Fruit fly (Drosophila melanogaster) whole organism, embryonic: ENCODE data around the gene Mur2B.

Source experiments
- CG10366 ChIP-seq: fragments of 200-800 bp; sonication (Bioruptor generic); IDR thresholded peaks from 2 replicates; pipeline ENCODE4 v1.3.6; 2022; ENCODE audit warnings: missing biosample characterization, missing genetic modification characterization
- CG10979 ChIP-seq: fragments of 200-800 bp; sonication (Bioruptor generic); optimal IDR thresholded peaks from 2 replicates; lab custom pipeline; 2018; ENCODE audit warnings: missing biosample characterization, mild to moderate bottlenecking, missing genetic modification characterization, moderate library complexity
- CG12236 ChIP-seq: fragments of 200-800 bp; sonication (Bioruptor generic); optimal IDR thresholded peaks from 2 replicates; lab custom pipeline; 2016; ENCODE audit warnings: missing biosample characterization, missing genetic modification characterization
- CG14050 ChIP-seq: fragments of 200-800 bp; sonication (Bioruptor generic); IDR thresholded peaks from 3 replicates; pipeline ENCODE4 v1.3.6; 2022; ENCODE audit warnings: missing biosample characterization, missing genetic modification characterization
- CG14965 ChIP-seq: fragments of 200-800 bp; sonication (Bioruptor generic); optimal IDR thresholded peaks from 2 replicates; lab custom pipeline; 2016; ENCODE audit warnings: missing biosample characterization, missing genetic modification characterization, borderline replicate concordance
- CG1603 ChIP-seq: fragments of 200-800 bp; sonication (Bioruptor generic); optimal IDR thresholded peaks from 2 replicates; lab custom pipeline; 2019; ENCODE audit warnings: missing biosample characterization, mild to moderate bottlenecking, missing genetic modification characterization, moderate library complexity
- CG1832 ChIP-seq: fragments of 200-800 bp; sonication (Bioruptor generic); optimal IDR thresholded peaks from 2 replicates; lab custom pipeline; 2017; ENCODE audit warnings: missing biosample characterization, mild to moderate bottlenecking, missing genetic modification characterization, inconsistent platforms
- CG2202 ChIP-seq: fragments of 200-800 bp; sonication (Bioruptor generic); optimal IDR thresholded peaks from 2 replicates; lab custom pipeline; 2018; ENCODE audit warnings: missing biosample characterization, mild to moderate bottlenecking, missing genetic modification characterization
- CG31224 ChIP-seq: fragments of 200-800 bp; sonication (Bioruptor generic); IDR thresholded peaks from 2 replicates; pipeline ENCODE4 v1.3.6; 2022; ENCODE audit warnings: missing biosample characterization, missing genetic modification characterization
- CG32532 ChIP-seq: fragments of 200-800 bp; sonication (Bioruptor generic); IDR thresholded peaks from 2 replicates; pipeline ENCODE4 v1.3.6; 2022; ENCODE audit warnings: missing biosample characterization, missing genetic modification characterization
- CG33213 ChIP-seq: fragments of 200-800 bp; sonication (Bioruptor generic); optimal IDR thresholded peaks from 3 replicates; lab custom pipeline; 2016; ENCODE audit warnings: missing biosample characterization, missing genetic modification characterization
- CG4707 ChIP-seq: fragments of 200-800 bp; sonication (Bioruptor generic); optimal IDR thresholded peaks from 2 replicates; lab custom pipeline; 2018; ENCODE audit warnings: missing biosample characterization, mild to moderate bottlenecking, missing genetic modification characterization, moderate library complexity
- CG7556 ChIP-seq: fragments of 200-800 bp; sonication (Bioruptor generic); optimal IDR thresholded peaks from 2 replicates; lab custom pipeline; 2017; ENCODE audit warnings: missing biosample characterization, mild to moderate bottlenecking, missing genetic modification characterization
- CG7928 ChIP-seq: fragments of 200-800 bp; sonication (Bioruptor generic); optimal IDR thresholded peaks from 2 replicates; lab custom pipeline; 2017; ENCODE audit warnings: missing biosample characterization, mild to moderate bottlenecking, missing genetic modification characterization
- CG8290 ChIP-seq, 3 experiments: fragments of 200-800 bp; sonication (Bioruptor generic); optimal IDR thresholded peaks; 2 replicates each; lab custom pipeline; 2016 to 2019; ENCODE audit warnings: missing biosample characterization in 3 of 3, missing genetic modification characterization in 3 of 3, mild to moderate bottlenecking in 2 of 3, moderate library complexity in 1 of 3
- CG8765 ChIP-seq: fragments of 200-800 bp; sonication (Bioruptor generic); IDR thresholded peaks from 2 replicates; pipeline ENCODE4 v1.3.6; 2022; ENCODE audit warnings: missing biosample characterization, missing genetic modification characterization
- CTCF ChIP-seq: fragments of 200-800 bp; sonication (Bioruptor generic); optimal IDR thresholded peaks from 2 replicates; lab custom pipeline; 2017; ENCODE audit warnings: missing biosample characterization, mild to moderate bottlenecking, missing genetic modification characterization, moderate library complexity
- Deaf1 ChIP-seq: fragments of 200-800 bp; optimal IDR thresholded peaks from 3 replicates; lab custom pipeline; 2019; ENCODE audit warnings: missing biosample characterization, mild to moderate bottlenecking, missing genetic modification characterization, moderate library complexity
- Dip2 ChIP-seq: fragments of 200-800 bp; sonication (Bioruptor generic); IDR thresholded peaks from 2 replicates; pipeline ENCODE4 v1.3.6; 2022; ENCODE audit warnings: missing biosample characterization, missing genetic modification characterization
- Ets65A ChIP-seq: fragments of 200-800 bp; sonication (Bioruptor generic); peaks from one replicate; lab custom pipeline; 2016; ENCODE audit warnings: missing biosample characterization, missing genetic modification characterization
- HHEX ChIP-seq: fragments of 200-800 bp; sonication (Bioruptor generic); optimal IDR thresholded peaks from 3 replicates; lab custom pipeline; 2017; ENCODE audit warnings: missing biosample characterization, mild to moderate bottlenecking, missing genetic modification characterization, missing genetic modification reagents
- Hr39 ChIP-seq: fragments of >200 bp; optimal IDR thresholded peaks from 2 replicates; lab custom pipeline; 2017
- Lhr ChIP-seq: fragments of 200-800 bp; sonication (Bioruptor generic); optimal IDR thresholded peaks from 3 replicates; lab custom pipeline; 2017; ENCODE audit warnings: mild to moderate bottlenecking, missing biosample characterization, missing genetic modification reagents, missing genetic modification characterization
- Max ChIP-seq: fragments of 200-800 bp; sonication (Bioruptor generic); optimal IDR thresholded peaks from 2 replicates; lab custom pipeline; 2016; ENCODE audit warnings: missing biosample characterization, mild to moderate bottlenecking, missing genetic modification characterization
- Myb ChIP-seq: fragments of 200-800 bp; sonication (Bioruptor generic); optimal IDR thresholded peaks from 2 replicates; lab custom pipeline; 2016; ENCODE audit warnings: missing biosample characterization, missing genetic modification characterization
- Neu2 ChIP-seq: fragments of 200-800 bp; sonication (Bioruptor generic); optimal IDR thresholded peaks from 3 replicates; lab custom pipeline; 2016; ENCODE audit warnings: missing biosample characterization, missing genetic modification characterization, borderline replicate concordance
- Nf-YB ChIP-seq: fragments of 200-800 bp; sonication (Bioruptor generic); optimal IDR thresholded peaks from 3 replicates; lab custom pipeline; 2019; ENCODE audit warnings: missing biosample characterization, mild to moderate bottlenecking, missing genetic modification characterization, moderate library complexity
- Nf-YC ChIP-seq: fragments of 200-800 bp; optimal IDR thresholded peaks from 3 replicates; lab custom pipeline; 2019; ENCODE audit warnings: missing biosample characterization, mild to moderate bottlenecking, missing genetic modification characterization, moderate library complexity
- Spps ChIP-seq: fragments of 200-800 bp; sonication (Bioruptor generic); optimal IDR thresholded peaks from 2 replicates; lab custom pipeline; 2018; ENCODE audit warnings: missing biosample characterization, mild to moderate bottlenecking, missing genetic modification characterization
- crol ChIP-seq: fragments of 200-800 bp; sonication (Bioruptor generic); IDR thresholded peaks from 2 replicates; pipeline ENCODE4 v1.3.6; 2022; ENCODE audit warnings: missing biosample characterization, missing genetic modification characterization
- danr ChIP-seq: fragments of 200-800 bp; sonication (Bioruptor generic); IDR thresholded peaks from 2 replicates; pipeline ENCODE4 v1.3.6; 2022; ENCODE audit warnings: missing biosample characterization, missing genetic modification characterization
- dpn ChIP-seq, 2 experiments: fragments of 200-800 bp; sonication (Bioruptor generic); optimal IDR thresholded peaks; 3 replicates each; lab custom pipeline; 2016; ENCODE audit warnings: missing biosample characterization in 2 of 2, missing genetic modification characterization in 2 of 2
- fd96Cb ChIP-seq: fragments of 200-800 bp; sonication (Bioruptor generic); optimal IDR thresholded peaks from 2 replicates; lab custom pipeline; 2018; ENCODE audit warnings: missing biosample characterization, mild to moderate bottlenecking, missing genetic modification characterization, moderate library complexity
- gsb-n ChIP-seq: fragments of 200-800 bp; sonication (Bioruptor generic); optimal IDR thresholded peaks from 3 replicates; lab custom pipeline; 2018; ENCODE audit warnings: missing biosample characterization, mild to moderate bottlenecking, missing genetic modification characterization
- hth ChIP-seq: fragments of >200 bp; optimal IDR thresholded peaks from 2 replicates; lab custom pipeline; 2017; ENCODE audit warnings: inconsistent platforms
- ind ChIP-seq: fragments of 200-800 bp; sonication (Bioruptor generic); optimal IDR thresholded peaks from 3 replicates; lab custom pipeline; 2016; ENCODE audit warnings: missing biosample characterization, missing genetic modification characterization
- lmd ChIP-seq: fragments of 200-800 bp; sonication (Bioruptor generic); IDR thresholded peaks from 2 replicates; pipeline ENCODE4 v1.3.6; 2022; ENCODE audit warnings: missing biosample characterization, missing genetic modification characterization
- luna ChIP-seq: fragments of 200-800 bp; sonication (Bioruptor generic); optimal IDR thresholded peaks from 2 replicates; lab custom pipeline; 2016; ENCODE audit warnings: missing biosample characterization, missing genetic modification characterization
- pb ChIP-seq: fragments of 200-800 bp; sonication (Bioruptor generic); optimal IDR thresholded peaks from 3 replicates; lab custom pipeline; 2016; ENCODE audit warnings: missing biosample characterization, missing genetic modification characterization
- pzg ChIP-seq: fragments of 200-800 bp; sonication (Bioruptor generic); optimal IDR thresholded peaks from 3 replicates; lab custom pipeline; 2018; ENCODE audit warnings: missing biosample characterization, mild to moderate bottlenecking, missing genetic modification characterization, moderate library complexity
- seq ChIP-seq: fragments of 200-800 bp; sonication (Bioruptor generic); IDR thresholded peaks from 2 replicates; pipeline ENCODE4 v1.3.6; 2022; ENCODE audit warnings: missing biosample characterization, missing genetic modification characterization
- trem ChIP-seq: fragments of 200-800 bp; optimal IDR thresholded peaks from 3 replicates; lab custom pipeline; 2019; ENCODE audit warnings: missing biosample characterization, mild to moderate bottlenecking, missing genetic modification characterization, moderate library complexity
- ttk ChIP-seq: fragments of 200-800 bp; sonication (Bioruptor generic); IDR thresholded peaks from 2 replicates; pipeline ENCODE4 v2.1.2; 2022; ENCODE audit warnings: missing biosample characterization, missing genetic modification characterization
- twi ChIP-seq: fragments of 200-800 bp; optimal IDR thresholded peaks from 2 replicates; lab custom pipeline; 2019; ENCODE audit warnings: missing biosample characterization, mild to moderate bottlenecking, missing genetic modification characterization, moderate library complexity
- wek ChIP-seq: fragments of 200-800 bp; sonication (Bioruptor generic); optimal IDR thresholded peaks from 3 replicates; lab custom pipeline; 2018; ENCODE audit warnings: missing biosample characterization, mild to moderate bottlenecking, missing genetic modification characterization, moderate library complexity
- zen2 ChIP-seq: fragments of 200-800 bp; sonication (Bioruptor generic); IDR thresholded peaks from 3 replicates; pipeline ENCODE4 v1.3.6; 2022; ENCODE audit warnings: missing biosample characterization, missing genetic modification characterization; ENCODE audit not compliant: partially characterized antibody
- zfh2 ChIP-seq: fragments of 200-800 bp; sonication (Bioruptor generic); optimal IDR thresholded peaks from 2 replicates; lab custom pipeline; 2016; ENCODE audit warnings: missing biosample characterization, missing genetic modification characterization

The Mur2B gene

DNA sequence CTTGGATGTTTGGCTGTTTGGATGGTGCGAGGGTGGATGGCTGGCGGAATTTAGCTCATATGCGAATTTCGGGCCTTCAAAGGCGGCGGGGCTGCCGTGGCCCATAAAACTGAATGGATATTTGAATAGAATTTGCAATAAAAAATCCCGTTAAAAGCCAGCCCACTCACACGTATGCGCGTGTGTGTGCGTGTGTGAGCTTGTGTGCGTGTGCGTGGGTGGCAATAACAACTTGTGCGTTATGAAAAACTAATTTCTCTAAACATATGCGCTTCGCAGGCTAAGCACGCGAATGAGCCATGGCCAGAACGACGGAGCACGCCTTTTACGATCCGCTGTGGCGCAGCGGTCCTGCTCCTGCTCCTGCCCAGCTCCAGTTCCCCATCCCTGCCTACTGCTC lies 129.9 kb downstream of the Mur2B start:
- TF ChIP-seq seq (GFP tag; lab: Robert Waterston, UW) (no peak), zfh2 (no peak), lmd (GFP tag; lab: Robert Waterston, UW) (no peak), CG1603 (tag; lab: Kevin White, UChicago) (no peak), CG14965 (no peak), twi (tag; lab: Kevin White, UChicago) (no peak), CG7556 (no peak), wek (no peak), Nf-YC (tag; lab: Kevin White, UChicago) (no peak), Hr39 (peak; percentile 91), gsb-n (tag; lab: Kevin White, UChicago) (no peak), Ets65A (GFP tag; lab: Kevin White, UChicago) (peak; percentile 37), hth (lab: Kevin White, UChicago) (no peak)
- TF ChIP-seq, all 482 proteins: peak for 2

DNA sequence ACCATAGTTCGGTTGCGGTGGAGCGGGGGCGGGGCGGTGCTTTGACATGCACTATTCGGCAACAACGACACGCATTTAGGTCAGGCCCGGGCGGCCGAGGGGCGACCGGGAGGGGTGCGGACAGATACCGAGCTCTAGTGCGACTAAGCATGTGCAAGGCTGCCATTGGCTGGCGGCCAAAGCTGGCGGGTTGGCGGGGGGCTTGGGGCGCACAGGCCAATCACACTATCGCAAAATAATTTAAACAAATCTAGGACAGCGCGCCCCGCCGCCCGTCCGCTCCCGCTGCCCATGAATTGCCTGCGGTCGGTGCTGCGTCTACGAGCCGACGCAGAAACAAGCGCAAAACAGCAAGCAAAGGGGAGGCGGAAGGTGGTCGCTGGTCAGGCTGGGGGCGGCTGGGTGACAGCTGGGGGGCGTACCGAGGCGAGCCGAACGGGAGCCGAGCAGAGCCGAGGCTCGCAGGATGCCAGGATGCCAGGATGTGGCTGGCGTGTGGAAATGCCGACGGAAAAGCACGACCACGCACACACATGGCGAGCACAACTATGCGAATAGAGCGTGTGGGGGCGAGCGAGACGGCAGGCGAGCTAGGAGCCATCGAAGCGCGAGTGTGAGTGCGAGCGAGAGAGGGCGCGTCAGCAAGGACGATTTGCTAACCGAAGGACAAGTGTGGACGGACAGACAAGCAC lies 133.2 kb downstream of the Mur2B start:
- TF ChIP-seq Deaf1 (tag; lab: Kevin White, UChicago) (peak; percentile 94), Neu2 (no peak), luna (GFP tag; lab: Kevin White, UChicago) (no peak), crol (GFP tag; lab: Robert Waterston, UW) (peak; percentile 67), pb (GFP tag; lab: Kevin White, UChicago) (no peak), Ets65A (GFP tag; lab: Kevin White, UChicago) (peak; percentile 26), ttk (GFP tag; lab: Robert Waterston, UW) (no peak), Nf-YC (tag; lab: Kevin White, UChicago) (peak; percentile 91), CG7928 (no peak), CG8290 (GFP tag; optimal IDR thresholded peaks at IDR 0.05; lab: Kevin White, UChicago) (no peak), CG8290 (tag; optimal IDR thresholded peaks at IDR 0.05; lab: Kevin White, UChicago) (no peak), CG1832 (GFP tag; lab: Kevin White, UChicago) (peak; percentile 15), Lhr (GFP tag; lab: Kevin White, UChicago) (no peak), Nf-YB (peak; percentile 72)

DNA sequence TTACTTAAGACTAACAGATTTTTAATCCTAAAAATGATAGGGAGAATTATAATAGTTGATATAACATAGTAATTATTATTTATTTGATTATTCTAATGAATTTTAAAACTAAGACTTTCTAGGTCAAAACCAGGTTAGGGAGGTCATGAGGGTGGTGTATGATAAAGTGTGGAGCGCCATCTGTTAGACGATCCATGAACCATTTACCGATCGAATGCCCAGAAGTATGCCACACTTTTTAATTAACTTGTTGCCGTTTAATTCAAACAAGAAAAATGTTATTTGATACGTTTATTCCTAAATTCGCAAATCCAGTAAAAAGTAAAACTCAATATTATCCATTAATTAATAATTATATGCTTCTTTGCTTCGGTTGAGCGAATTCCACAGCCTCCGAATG lies 145.3 kb downstream of the Mur2B start:
- TF ChIP-seq CG10979 (tag; lab: Kevin White, UChicago) (peak; percentile 79), CTCF (GFP tag; lab: Kevin White, UChicago) (peak; percentile 92), CG31224 (GFP tag; lab: Robert Waterston, UW) (peak; percentile 41; the same call in 1 of the 2 replicates), Dip2 (GFP tag; lab: Robert Waterston, UW) (peak; percentile 87), Myb (GFP tag; lab: Kevin White, UChicago) (peak; percentile 69)
- TF ChIP-seq, all 482 proteins: peak for 5; not testable (repeated sequence) for 477

DNA sequence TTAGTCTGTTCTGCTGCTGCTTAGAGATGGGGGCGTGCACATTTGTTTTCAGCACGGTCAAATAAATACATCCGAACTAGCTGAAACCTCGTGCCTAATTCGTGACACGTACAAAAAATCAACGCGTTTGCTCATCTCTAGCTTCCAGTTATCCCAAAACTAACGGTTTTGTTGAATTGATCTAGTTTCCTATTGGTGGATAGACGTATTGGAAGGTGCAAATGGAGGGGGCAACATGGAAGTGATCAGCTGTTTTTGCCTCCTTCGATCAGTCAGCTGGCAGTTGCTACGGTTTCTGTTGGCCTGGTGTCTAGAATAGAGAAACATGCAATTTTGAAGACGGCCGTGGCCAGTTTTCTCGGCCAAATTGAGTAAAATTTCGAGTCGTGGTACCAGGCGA lies 151.0 kb downstream of the Mur2B start:
- TF ChIP-seq zen2 (GFP tag; lab: Robert Waterston, UW): peak; percentile 93
- no peak for TF ChIP-seq CG4707 (GFP tag; lab: Kevin White, UChicago)
- no peak for TF ChIP-seq CG14050 (GFP tag; lab: Robert Waterston, UW)
- TF ChIP-seq danr (GFP tag; lab: Robert Waterston, UW): no peak
- peak; percentile 36 to 45 for TF ChIP-seq dpn (GFP tag; optimal IDR thresholded peaks at IDR 0.05; lab: Kevin White, UChicago)
- TF ChIP-seq Max (GFP tag; lab: Kevin White, UChicago): no peak
- no peak for TF ChIP-seq HHEX
- peak; percentile 12 for TF ChIP-seq CG8290 (GFP tag; optimal IDR thresholded peaks at IDR 0.05; lab: Kevin White, UChicago)
- TF ChIP-seq CG8290 (tag; optimal IDR thresholded peaks at IDR 0.05; lab: Kevin White, UChicago): peak in 1 of 2 experiments; percentile 78
- TF ChIP-seq CG2202: no peak
- TF ChIP-seq CG32532 (GFP tag; lab: Robert Waterston, UW): peak; percentile 37; the same call in 1 of the 2 replicates
- no peak for TF ChIP-seq CG8765 (GFP tag; lab: Robert Waterston, UW)
- no peak for TF ChIP-seq CG12236
- TF ChIP-seq trem: no peak
- TF ChIP-seq CG33213 (GFP tag; lab: Kevin White, UChicago): peak; percentile 35
- TF ChIP-seq fd96Cb (tag; lab: Kevin White, UChicago): no peak
- no peak for TF ChIP-seq Spps
- TF ChIP-seq ind (GFP tag; lab: Kevin White, UChicago): peak; percentile 12
- peak; percentile 37; the same call in 1 of the 2 replicates for TF ChIP-seq CG10366 (GFP tag; lab: Robert Waterston, UW)
- peak; percentile 17 for TF ChIP-seq pzg (GFP tag; lab: Kevin White, UChicago)
